Worm (Caenorhabditis elegans) whole organism, midembryonic: Measurements from ENCODE around the gene K03B8.4.

Experiments
- T22C8.4 ChIP-seq: fragments of 200-800 bp; sonication (Bioruptor generic); IDR thresholded peaks from 2 replicates; pipeline ENCODE4 v1.3.6; 2022; ENCODE audit warnings: missing genetic modification characterization, missing compliant biosample characterization
- cog-1 ChIP-seq: sonication (generic microtip); optimal IDR thresholded peaks from 2 replicates; lab custom pipeline; 2016; ENCODE audit warnings: missing genetic modification characterization, missing compliant biosample characterization
- flt-1 ChIP-seq: fragments of 200-800 bp; sonication (Bioruptor generic); IDR thresholded peaks from 2 replicates; pipeline ENCODE4 v1.3.6; 2022; ENCODE audit warnings: missing genetic modification characterization, missing compliant biosample characterization
- klf-2 ChIP-seq: fragments of 200-800 bp; sonication (Bioruptor generic); conservative IDR thresholded peaks from 2 replicates; pipeline ENCODE4 v1.3.6; 2022; ENCODE audit warnings: missing genetic modification reagents, missing genetic modification characterization, missing compliant biosample characterization
- med-1 ChIP-seq: sonication (generic microtip); optimal IDR thresholded peaks from 2 replicates; lab custom pipeline; 2017; ENCODE audit warnings: missing genetic modification characterization, mild to moderate bottlenecking, missing compliant biosample characterization, antibody characterized with exemption, missing genetic modification reagents; ENCODE audit not compliant: insufficient read depth
- ref-1 ChIP-seq: fragments of 200-800 bp; sonication (Bioruptor generic); conservative IDR thresholded peaks from 2 replicates; pipeline ENCODE4 v1.3.6; 2022; ENCODE audit warnings: missing genetic modification reagents, missing genetic modification characterization, missing compliant biosample characterization
- tab-1 ChIP-seq: fragments of 200-800 bp; sonication (Bioruptor generic); IDR thresholded peaks from 2 replicates; pipeline ENCODE4 v1.3.6; 2022; ENCODE audit warnings: missing genetic modification characterization, missing compliant biosample characterization
- ztf-23 ChIP-seq: fragments of 200-800 bp; sonication (Bioruptor generic); IDR thresholded peaks from 2 replicates; pipeline ENCODE4 v1.3.6; 2022; ENCODE audit warnings: missing genetic modification reagents, missing genetic modification characterization, missing compliant biosample characterization
- ztf-29 ChIP-seq: fragments of 200-800 bp; sonication (Bioruptor generic); IDR thresholded peaks from 2 replicates; pipeline ENCODE4 v1.3.6; 2022; ENCODE audit warnings: missing genetic modification reagents, missing genetic modification characterization, missing compliant biosample characterization

DNA sequence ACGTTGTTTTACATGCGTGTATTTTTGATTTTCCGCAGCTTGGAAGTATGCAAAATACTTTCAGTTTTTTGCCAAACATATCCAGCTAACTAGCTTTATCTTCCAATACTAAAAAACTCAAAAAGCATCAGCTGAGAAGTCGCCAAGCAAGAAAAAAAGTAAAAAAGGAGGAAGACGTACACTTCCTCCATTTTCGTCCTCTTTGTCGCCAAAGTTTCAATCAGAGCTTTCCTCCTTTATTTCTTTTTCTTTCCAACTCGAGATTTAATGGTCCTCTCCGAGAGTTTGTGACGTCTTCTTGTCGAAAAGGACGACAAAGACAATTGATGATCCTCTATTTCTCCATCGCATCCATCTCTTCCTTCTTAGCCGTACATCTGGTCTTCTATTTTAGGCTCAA is 14.4 kb downstream of the K03B8.4 start:
- TF ChIP-seq klf-2 (GFP tag; lab: Robert Waterston, UW), result no peak
- TF ChIP-seq flt-1, result no peak
- TF ChIP-seq tab-1 (GFP tag; lab: Robert Waterston, UW), result no peak
- no peak for TF ChIP-seq T22C8.4 (GFP tag; lab: Robert Waterston, UW)
- no peak for TF ChIP-seq med-1
- no peak for TF ChIP-seq ztf-23 (GFP tag; lab: Robert Waterston, UW)
- no peak for TF ChIP-seq ref-1 (GFP tag; lab: Robert Waterston, UW)
- TF ChIP-seq ztf-29 (GFP tag; lab: Robert Waterston, UW), result no peak
- no peak for TF ChIP-seq cog-1 (tag; lab: Kevin White, UChicago)
